Worm (Caenorhabditis elegans) whole organism, young adult: ENCODE results near the gene chil-12.

Source experiments
- F22D6.2 ChIP-seq: sonication (generic microtip); optimal IDR thresholded peaks from 2 replicates; lab custom pipeline; 2016; ENCODE audit warnings: mild to moderate bottlenecking, missing genetic modification characterization, missing compliant biosample characterization
- Y95B8A.8 ChIP-seq: fragments of 200-800 bp; sonication (Bioruptor generic); IDR thresholded peaks from 2 replicates; pipeline ENCODE4 v1.3.6; 2022; ENCODE audit warnings: missing genetic modification reagents, missing genetic modification characterization, missing compliant biosample characterization
- bed-1 ChIP-seq: fragments of 200-800 bp; sonication (Bioruptor generic); IDR thresholded peaks from 2 replicates; pipeline ENCODE4 v1.3.6; 2022; ENCODE audit warnings: missing genetic modification reagents, missing genetic modification characterization, missing compliant biosample characterization
- madf-8 ChIP-seq: fragments of 200-800 bp; sonication (Bioruptor generic); conservative IDR thresholded peaks from 2 replicates; pipeline ENCODE4 v1.3.6; 2022; ENCODE audit warnings: missing genetic modification reagents, missing genetic modification characterization, missing compliant biosample characterization
- mcd-1 ChIP-seq: fragments of 200-800 bp; sonication (Bioruptor generic); IDR thresholded peaks from 2 replicates; pipeline ENCODE4 v1.3.6; 2022; ENCODE audit warnings: missing genetic modification reagents, missing genetic modification characterization, missing compliant biosample characterization
- nfya-1 ChIP-seq: sonication (generic microtip); optimal IDR thresholded peaks from 2 replicates; lab custom pipeline; 2017; ENCODE audit warnings: antibody characterized with exemption, missing compliant biosample characterization, missing genetic modification characterization, borderline replicate concordance; ENCODE audit not compliant: insufficient read depth
- rec-8 ChIP-seq, 2 experiments: sonication (generic microtip); optimal IDR thresholded peaks; 2 replicates each; lab custom pipeline; 2016; ENCODE audit warnings: mild to moderate bottlenecking in 2 of 2, missing genetic modification characterization in 2 of 2, missing genetic modification reagents in 2 of 2, missing genotype in 2 of 2, missing biosample characterization in 1 of 2, missing compliant biosample characterization in 1 of 2, moderate library complexity in 1 of 2
- sea-2 ChIP-seq: fragments of 200-800 bp; sonication (Bioruptor generic); IDR thresholded peaks from 2 replicates; pipeline ENCODE4 v1.3.6; 2022; ENCODE audit warnings: missing genetic modification characterization, missing compliant biosample characterization
- unc-130 ChIP-seq: sonication (generic microtip); optimal IDR thresholded peaks from 2 replicates; lab custom pipeline; 2016; ENCODE audit warnings: missing genetic modification reagents, missing genetic modification characterization, missing compliant biosample characterization

DNA sequence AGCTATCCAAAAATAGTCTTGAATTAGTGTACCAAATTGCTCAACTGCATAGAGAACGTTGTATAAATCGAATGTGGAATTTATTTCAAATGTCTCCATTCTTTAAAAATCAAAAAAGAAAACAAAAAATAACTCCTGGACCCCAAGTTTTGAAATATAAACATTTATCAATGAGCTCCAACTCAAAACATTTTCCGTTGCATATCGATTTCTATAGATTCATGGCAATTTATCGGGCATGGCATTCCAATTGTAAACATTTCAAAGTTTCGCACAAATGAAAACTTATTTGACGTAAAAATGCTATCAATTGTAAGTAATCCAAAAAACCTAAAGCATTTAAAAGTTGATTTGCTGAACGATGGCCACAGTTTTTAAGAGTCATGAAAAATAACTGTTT is 2.8 kb upstream of the chil-12 start, which contains the start of gene srw-12:
- TF ChIP-seq unc-130 (GFP tag; lab: Kevin White, UChicago) (no peak), rec-8 (tag; optimal IDR thresholded peaks at IDR 0.05; lab: Kevin White, UChicago) (no peak), nfya-1 (tag; lab: Kevin White, UChicago) (no peak), madf-8 (no peak), sea-2 (GFP tag; lab: Robert Waterston, UW) (no peak), mcd-1 (GFP tag; lab: Robert Waterston, UW) (no peak), F22D6.2 (tag; lab: Kevin White, UChicago) (no peak), Y95B8A.8 (no peak), bed-1 (GFP tag; lab: Robert Waterston, UW) (no peak)
